Fruit fly (Drosophila melanogaster) whole organism, embryonic: ENCODE data around the gene CG15914.

ENCODE experiments used
- Eip74EF ChIP-seq, 2 experiments: fragments of 200-800 bp in 1 of 2; fragments of >200 bp in 1 of 2; sonication (Bioruptor generic) in 1 of 2; optimal IDR thresholded peaks; 2 replicates each; lab custom pipeline; 2017 to 2019; ENCODE audit warnings: missing biosample characterization in 2 of 2, missing genetic modification characterization in 2 of 2, mild to moderate bottlenecking in 1 of 2, moderate library complexity in 1 of 2
- Lpt ChIP-seq: fragments of >200 bp; optimal IDR thresholded peaks from 2 replicates; lab custom pipeline; 2018; ENCODE audit warnings: missing biosample characterization, missing genetic modification characterization

DNA sequence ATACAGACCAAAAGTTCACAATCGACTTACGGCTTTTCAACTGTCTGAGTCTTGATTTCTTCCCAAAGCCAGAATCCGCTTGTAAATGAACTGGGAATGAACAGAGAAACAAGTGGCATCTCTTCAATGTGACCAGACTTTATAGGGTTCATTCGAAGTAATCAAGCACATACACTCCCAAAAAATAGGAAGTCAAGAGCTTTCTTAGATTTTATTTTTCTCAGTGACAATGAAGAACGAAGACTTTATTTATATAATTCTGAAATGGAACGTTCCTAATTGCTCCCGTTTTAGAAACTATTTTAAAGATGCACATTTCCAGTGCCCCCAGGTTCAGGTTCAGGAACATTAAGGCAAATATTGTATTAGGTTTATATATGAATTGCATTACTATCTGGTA, 45.3 kb upstream of the CG15914 start:
- TF ChIP-seq Eip74EF (GFP tag; optimal IDR thresholded peaks at IDR 0.05; lab: Kevin White, UChicago), result no peak
- no peak for TF ChIP-seq Lpt
